Fruit fly (Drosophila melanogaster): ENCODE measurements around the gene RpS2.

Gene RpS2

dm6 chr2L:9933063-9933462, 35.7 kb upstream of the RpS2 start, which contains the start of gene Cpr30F:
Gene Cpr30F (minus strand): TSS chr2L:9933163.
- no peak for TF ChIP-seq Myc (optimal IDR thresholded peaks at IDR 0.05)

- TF ChIP-seq h (GFP tag; optimal IDR thresholded peaks at IDR 0.05): no peak
- TF ChIP-seq Dif (GFP tag; optimal IDR thresholded peaks at IDR 0.05; ENCODE audit: partially characterized antibody): no peak
- no peak for TF ChIP-seq sv (GFP tag; optimal IDR thresholded peaks at IDR 0.05)
- TF ChIP-seq dsf (GFP tag; optimal IDR thresholded peaks at IDR 0.05; ENCODE audit: borderline replicate concordance): no peak
- no peak for TF ChIP-seq Vsx2 (GFP tag; optimal IDR thresholded peaks at IDR 0.05; ENCODE audit: partially characterized antibody)
- no peak for TF ChIP-seq Myc (optimal IDR thresholded peaks at IDR 0.05)
- no peak for TF ChIP-seq woc (GFP tag; optimal IDR thresholded peaks at IDR 0.05)
- no peak for TF ChIP-seq tai (GFP tag; optimal IDR thresholded peaks at IDR 0.05)
- TF ChIP-seq rgr (GFP tag; optimal IDR thresholded peaks at IDR 0.05): no peak
- no peak for TF ChIP-seq GATAd (GFP tag; optimal IDR thresholded peaks at IDR 0.05)
- no peak for TF ChIP-seq jim (GFP tag; optimal IDR thresholded peaks at IDR 0.05)
- no peak for TF ChIP-seq CrebA (GFP tag; optimal IDR thresholded peaks at IDR 0.05; ENCODE audit: borderline replicate concordance)
Observed at dm6 chr2L:9930280-9930679, 32.9 kb upstream of the RpS2 start, which contains the start of gene CG42367. Gene CG42367 (plus strand): TSS chr2L:9930580.

dm6 chr2L:9924765-9925164, 27.4 kb upstream of the RpS2 start, which contains the start of the genes TbCMF46 and CG42366:
Gene TbCMF46 (minus strand): TSS chr2L:9924865.
Gene CG42366 (plus strand): TSS chr2L:9925161.
- TF ChIP-seq usp (GFP tag; optimal IDR thresholded peaks at IDR 0.05) (no peak), Vsx2 (GFP tag; optimal IDR thresholded peaks at IDR 0.05; ENCODE audit: partially characterized antibody) (no peak), rgr (GFP tag; optimal IDR thresholded peaks at IDR 0.05) (no peak), Rel (GFP tag; optimal IDR thresholded peaks at IDR 0.05) (no peak), Rel (tag; optimal IDR thresholded peaks at IDR 0.05) (no peak), h (GFP tag; optimal IDR thresholded peaks at IDR 0.05) (no peak), Sp1 (GFP tag; optimal IDR thresholded peaks at IDR 0.05) (no peak), Dif (GFP tag; optimal IDR thresholded peaks at IDR 0.05; ENCODE audit: partially characterized antibody) (no peak), N (GFP tag; optimal IDR thresholded peaks at IDR 0.05) (no peak), sv (GFP tag; optimal IDR thresholded peaks at IDR 0.05) (no peak), HLH106 (tag; optimal IDR thresholded peaks at IDR 0.05) (no peak), br (GFP tag; optimal IDR thresholded peaks at IDR 0.05) (no peak), Hr83 (GFP tag; optimal IDR thresholded peaks at IDR 0.05; ENCODE audit: poor library complexity, severe bottlenecking) (no peak)

- TF ChIP-seq dsf (GFP tag; optimal IDR thresholded peaks at IDR 0.05; ENCODE audit: borderline replicate concordance): no peak
- peak; percentile 52 for TF ChIP-seq woc (GFP tag; optimal IDR thresholded peaks at IDR 0.05)
- no peak for TF ChIP-seq Hnf4 (GFP tag; optimal IDR thresholded peaks at IDR 0.05)
- no peak for TF ChIP-seq ey (GFP tag; optimal IDR thresholded peaks at IDR 0.05)
- TF ChIP-seq CG32264 (GFP tag; optimal IDR thresholded peaks at IDR 0.05): peak; percentile 19
- no peak for TF ChIP-seq Vsx2 (GFP tag; optimal IDR thresholded peaks at IDR 0.05; ENCODE audit: partially characterized antibody)
- TF ChIP-seq Rel (GFP tag; optimal IDR thresholded peaks at IDR 0.05): no peak
- no peak for TF ChIP-seq Rel (tag; optimal IDR thresholded peaks at IDR 0.05)
- no peak for TF ChIP-seq pan (optimal IDR thresholded peaks at IDR 0.05)
- TF ChIP-seq OdsH (GFP tag; optimal IDR thresholded peaks at IDR 0.05): peak; percentile 62
- no peak for TF ChIP-seq fru (GFP tag; optimal IDR thresholded peaks at IDR 0.05)
- TF ChIP-seq foxo (GFP tag; optimal IDR thresholded peaks at IDR 0.05): peak in 1 of 2 experiments; percentile 81
- TF ChIP-seq N (GFP tag; optimal IDR thresholded peaks at IDR 0.05): no peak
- no peak for TF ChIP-seq tai (GFP tag; optimal IDR thresholded peaks at IDR 0.05)
- peak; percentile 43 for TF ChIP-seq sv (GFP tag; optimal IDR thresholded peaks at IDR 0.05)
- no peak for TF ChIP-seq CrebA (GFP tag; optimal IDR thresholded peaks at IDR 0.05; ENCODE audit: borderline replicate concordance)
- TF ChIP-seq h (GFP tag; optimal IDR thresholded peaks at IDR 0.05): peak; percentile 78
- no peak for TF ChIP-seq lola (GFP tag; optimal IDR thresholded peaks at IDR 0.05)
- TF ChIP-seq Mio (GFP tag; optimal IDR thresholded peaks at IDR 0.05): no peak
- TF ChIP-seq br (GFP tag; optimal IDR thresholded peaks at IDR 0.05): peak; percentile 73
- TF ChIP-seq Myc (optimal IDR thresholded peaks at IDR 0.05): no peak
- TF ChIP-seq brk (GFP tag; optimal IDR thresholded peaks at IDR 0.05): no peak
- no peak for TF ChIP-seq Abd-B (GFP tag; optimal IDR thresholded peaks at IDR 0.05)
- TF ChIP-seq Sp1 (GFP tag; optimal IDR thresholded peaks at IDR 0.05): no peak
- peak; percentile 73 for TF ChIP-seq HLH106 (tag; optimal IDR thresholded peaks at IDR 0.05)
- TF ChIP-seq dmrt93B (GFP tag; optimal IDR thresholded peaks at IDR 0.05): peak; percentile 25
- no peak for TF ChIP-seq dl (GFP tag; optimal IDR thresholded peaks at IDR 0.05; ENCODE audit: insufficient read depth in 1 of 2, partially characterized antibody in 2 of 2)
- peak; percentile 39 for TF ChIP-seq psq (GFP tag; optimal IDR thresholded peaks at IDR 0.05)
- TF ChIP-seq Dif (GFP tag; optimal IDR thresholded peaks at IDR 0.05; ENCODE audit: partially characterized antibody): no peak
- no peak for TF ChIP-seq Hr78 (GFP tag; optimal IDR thresholded peaks at IDR 0.05)
- peak; percentile 43 for TF ChIP-seq CG9705 (GFP tag; optimal IDR thresholded peaks at IDR 0.05)
- TF ChIP-seq Dfd (GFP tag; optimal IDR thresholded peaks at IDR 0.05): no peak
- TF ChIP-seq Hr83 (GFP tag; optimal IDR thresholded peaks at IDR 0.05; ENCODE audit: poor library complexity, severe bottlenecking): peak; percentile 60
- no peak for TF ChIP-seq rgr (GFP tag; optimal IDR thresholded peaks at IDR 0.05)
- no peak for TF ChIP-seq usp (GFP tag; optimal IDR thresholded peaks at IDR 0.05)
- no peak for TF ChIP-seq GATAd (GFP tag; optimal IDR thresholded peaks at IDR 0.05)
- TF ChIP-seq Jra (GFP tag; optimal IDR thresholded peaks at IDR 0.05): peak; percentile 26
- TF ChIP-seq jim (GFP tag; optimal IDR thresholded peaks at IDR 0.05): no peak
- TF ChIP-seq sage (GFP tag; optimal IDR thresholded peaks at IDR 0.05): no peak
Observed at dm6 chr2L:9921401-9921800, 24.0 kb upstream of the RpS2 start, which contains the start of gene CG4592. Gene CG4592 (plus strand): TSS chr2L:9921633.
